Fruit fly (Drosophila melanogaster): Measurements from ENCODE around the gene IleRS.
A peak's percentile ranks its signal among the peaks of the same experiment; 100 is the strongest.

The IleRS gene

DNA sequence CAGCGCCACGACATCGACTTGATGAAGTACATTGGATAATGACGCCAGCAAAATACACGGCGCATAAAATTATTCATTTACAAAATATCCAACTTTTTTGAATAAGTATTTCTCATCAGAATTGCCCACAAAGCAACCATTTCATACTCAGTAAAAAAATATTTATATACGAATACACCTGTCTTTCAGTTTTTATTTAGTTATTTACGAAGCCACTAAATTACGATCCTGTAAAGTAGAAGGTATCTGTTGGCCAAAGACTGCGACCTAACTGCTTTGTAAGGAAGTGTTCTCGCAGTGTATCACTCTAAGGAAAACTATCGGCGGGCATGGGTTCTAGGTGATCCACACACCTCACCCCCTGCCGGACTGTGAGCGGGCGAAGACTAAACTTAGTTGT is 11.3 kb upstream of the IleRS start (continued):
- no peak for TF ChIP-seq pros (GFP tag; optimal IDR thresholded peaks at IDR 0.05)
- peak; percentile 22 for TF ChIP-seq chn (GFP tag; optimal IDR thresholded peaks at IDR 0.05)
- TF ChIP-seq CG7556 (GFP tag; optimal IDR thresholded peaks at IDR 0.05): peak; percentile 39
- peak; percentile 51; the same call in 1 of the 2 replicates for TF ChIP-seq CG31224 (GFP tag; IDR thresholded peaks at IDR 0.05)
- TF ChIP-seq Atf6 (GFP tag; IDR thresholded peaks at IDR 0.05): no peak
- peak; percentile 10 for TF ChIP-seq CG13775 (GFP tag; optimal IDR thresholded peaks at IDR 0.05)
- peak; percentile 51 for TF ChIP-seq Antp (GFP tag; optimal IDR thresholded peaks at IDR 0.05)
- TF ChIP-seq CG30431 (GFP tag; optimal IDR thresholded peaks at IDR 0.05): peak; percentile 27
- peak; percentile 75 for TF ChIP-seq al (GFP tag; IDR thresholded peaks at IDR 0.05)
- TF ChIP-seq sens (GFP tag): no peak
- TF ChIP-seq CG2120 (GFP tag; optimal IDR thresholded peaks at IDR 0.05): peak; percentile 52
- no peak for TF ChIP-seq CG7963 (GFP tag; IDR thresholded peaks at IDR 0.05; ENCODE audit: partially characterized antibody)
- peak; percentile 39 for TF ChIP-seq fu2 (GFP tag; optimal IDR thresholded peaks at IDR 0.05)
- TF ChIP-seq pum (GFP tag; optimal IDR thresholded peaks at IDR 0.05): peak; percentile 43
- TF ChIP-seq Hr39 (optimal IDR thresholded peaks at IDR 0.05): no peak
- no peak for TF ChIP-seq Spps (tag; optimal IDR thresholded peaks at IDR 0.05)
- TF ChIP-seq CG7786 (GFP tag; optimal IDR thresholded peaks at IDR 0.05): peak; percentile 30
- peak; percentile 0 for TF ChIP-seq CG8359 (GFP tag; optimal IDR thresholded peaks at IDR 0.05; ENCODE audit: borderline replicate concordance)
- TF ChIP-seq Mad (GFP tag; optimal IDR thresholded peaks at IDR 0.05): peak; percentile 12
- TF ChIP-seq CG16779 (GFP tag; IDR thresholded peaks at IDR 0.05): no peak
- TF ChIP-seq bab2 (GFP tag; optimal IDR thresholded peaks at IDR 0.05): peak; percentile 24
- peak; percentile 62 for TF ChIP-seq lmd (GFP tag; IDR thresholded peaks at IDR 0.05)
- TF ChIP-seq CG14014 (GFP tag; IDR thresholded peaks at IDR 0.05): peak; percentile 40; the same call in 1 of the 2 replicates
- TF ChIP-seq mam (GFP tag; optimal IDR thresholded peaks at IDR 0.05): peak; percentile 31
- TF ChIP-seq wor (GFP tag; IDR thresholded peaks at IDR 0.05): peak; percentile 40; the same call in 1 of the 2 replicates
- TF ChIP-seq Hr3 (GFP tag; optimal IDR thresholded peaks at IDR 0.05): peak; percentile 44
- peak; percentile 12 for TF ChIP-seq zf30C (GFP tag; optimal IDR thresholded peaks at IDR 0.05)
- no peak for TF ChIP-seq CG14710 (tag; optimal IDR thresholded peaks at IDR 0.05)
- peak; percentile 32 for TF ChIP-seq CG13624 (GFP tag; optimal IDR thresholded peaks at IDR 0.05)
- peak; percentile 50; the same call in 1 of the 3 replicates for TF ChIP-seq CG11093 (GFP tag; IDR thresholded peaks at IDR 0.05)
- TF ChIP-seq hkb (optimal IDR thresholded peaks at IDR 0.05): no peak
- 0 out of 2 replicates have a peak, but pooled peaks have one; percentile 33 for TF ChIP-seq hkb (GFP tag; IDR thresholded peaks at IDR 0.05)
- TF ChIP-seq CG10979 (tag; optimal IDR thresholded peaks at IDR 0.05): peak; percentile 54
- peak; percentile 21 for TF ChIP-seq CG1233 (GFP tag; optimal IDR thresholded peaks at IDR 0.05)
- no peak; the same call in 1 of the 3 replicates for TF ChIP-seq CG17361 (GFP tag; IDR thresholded peaks at IDR 0.05)
- peak; percentile 91 for TF ChIP-seq Med (GFP tag)
- peak; percentile 67; the same call in 2 of the 3 replicates for TF ChIP-seq CG11695 (GFP tag; IDR thresholded peaks at IDR 0.05)
- TF ChIP-seq az2 (GFP tag; optimal IDR thresholded peaks at IDR 0.05): peak; percentile 23
- TF ChIP-seq CG2875 (GFP tag; optimal IDR thresholded peaks at IDR 0.05): peak; percentile 22
- TF ChIP-seq tgo (GFP tag; IDR thresholded peaks at IDR 0.05): peak; percentile 66
- peak; percentile 14 for TF ChIP-seq CG9609 (GFP tag; optimal IDR thresholded peaks at IDR 0.05)
- TF ChIP-seq Aef1 (GFP tag; IDR thresholded peaks at IDR 0.05): peak; percentile 65
- 0 out of 2 replicates have a peak, but pooled peaks have one; percentile 34 for TF ChIP-seq Rx (GFP tag; IDR thresholded peaks at IDR 0.05)
- peak; percentile 32 for TF ChIP-seq CG13296 (GFP tag; optimal IDR thresholded peaks at IDR 0.05)
- TF ChIP-seq CG11456 (GFP tag; IDR thresholded peaks at IDR 0.05): no peak
- no peak for TF ChIP-seq CG10209 (GFP tag; optimal IDR thresholded peaks at IDR 0.05)
- TF ChIP-seq jigr1 (GFP tag; IDR thresholded peaks at IDR 0.05): 0 out of 3 replicates have a peak, but pooled peaks have one; percentile 27
- peak; percentile 34 for TF ChIP-seq Hsf (GFP tag; optimal IDR thresholded peaks at IDR 0.05)
- TF ChIP-seq rib (GFP tag; IDR thresholded peaks at IDR 0.05): no peak
- TF ChIP-seq zfh1 (GFP tag; IDR thresholded peaks at IDR 0.05): peak; percentile 57; the same call in 2 of the 3 replicates
- peak; percentile 66 for TF ChIP-seq CG10543 (GFP tag; optimal IDR thresholded peaks at IDR 0.05)
- TF ChIP-seq trem (tag; optimal IDR thresholded peaks at IDR 0.05): peak; percentile 13
- peak; percentile 54 for TF ChIP-seq CG3838 (GFP tag; optimal IDR thresholded peaks at IDR 0.05)

Data from whole organism, embryonic.